Worm (Caenorhabditis elegans): ENCODE measurements around the gene M163.9.

DNA sequence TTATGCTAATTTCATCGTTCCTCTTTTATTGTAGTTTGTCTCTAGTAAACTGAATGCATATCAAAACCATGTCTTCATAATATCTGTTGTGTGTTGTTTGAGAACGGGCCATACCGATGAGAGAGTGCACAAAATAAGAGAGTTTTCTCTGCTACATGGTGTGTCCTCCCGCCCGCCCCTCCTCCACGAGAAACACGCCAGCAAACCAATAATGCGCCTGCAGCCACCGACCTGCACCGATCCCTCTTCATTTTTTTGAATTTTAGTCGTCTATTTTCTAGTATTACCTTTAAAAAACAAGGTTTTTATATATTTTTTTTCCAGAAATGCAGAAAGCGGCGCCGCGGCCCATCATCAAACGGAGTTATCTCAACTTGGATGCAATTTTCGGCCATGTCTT lies 10.9 kb downstream of the M163.9 start, which contains the start of gene gfi-3:
- TF ChIP-seq zip-8 (tag; optimal IDR thresholded peaks at IDR 0.05) (no peak), nhr-237 (tag; optimal IDR thresholded peaks at IDR 0.05) (no peak), nhr-76 (tag; optimal IDR thresholded peaks at IDR 0.05) (no peak), elt-3 (tag; optimal IDR thresholded peaks at IDR 0.05) (no peak), nhr-28 (tag; optimal IDR thresholded peaks at IDR 0.05) (no peak), nhr-12 (tag; optimal IDR thresholded peaks at IDR 0.05) (no peak)
